Worm (Caenorhabditis elegans) whole organism, L4/young adult: Measurements from ENCODE around the gene R02D5.6.

ENCODE experiments used
- W03F9.2 ChIP-seq: fragments of 150-350 bp; optimal IDR thresholded peaks from 2 replicates; lab custom pipeline; 2014; ENCODE audit warnings: missing biosample characterization, missing genetic modification characterization
- dao-5 ChIP-seq: sonication (generic microtip); optimal IDR thresholded peaks from 2 replicates; lab custom pipeline; 2016; ENCODE audit warnings: missing genotype, missing genetic modification characterization, moderate library complexity, missing compliant biosample characterization
- him-1 ChIP-seq: sonication (generic microtip); optimal IDR thresholded peaks from 2 replicates; lab custom pipeline; 2016; ENCODE audit warnings: missing genotype, missing genetic modification reagents, missing genetic modification characterization, missing compliant biosample characterization

ce11 chrV:14501136-14501535 is 16.8 kb downstream of the R02D5.6 start, which contains the start of gene R02D5.24:
- no peak for TF ChIP-seq dao-5
- no peak for TF ChIP-seq W03F9.2 (tag; lab: Kevin White, UChicago)
- TF ChIP-seq him-1 (tag; lab: Kevin White, UChicago): no peak
